Worm (Caenorhabditis elegans) whole organism, L1 larva: ENCODE measurements around the gene K12B6.9.

ENCODE experiments used
- C16A3.4 ChIP-seq: fragments of 150-350 bp; optimal IDR thresholded peaks from 2 replicates; lab custom pipeline; 2014; ENCODE audit warnings: missing biosample characterization, missing genetic modification characterization
- Y116A8C.19 ChIP-seq: sonication (generic microtip); optimal IDR thresholded peaks from 2 replicates; lab custom pipeline; 2016; ENCODE audit warnings: missing compliant biosample characterization, missing genetic modification characterization, borderline replicate concordance
- alr-1 ChIP-seq: fragments of 200-800 bp; sonication (Bioruptor generic); optimal IDR thresholded peaks from 2 replicates; lab custom pipeline; 2018; ENCODE audit warnings: borderline replicate concordance, mild to moderate bottlenecking, missing genetic modification characterization, missing compliant biosample characterization
- ama-1 ChIP-seq: fragments of 150-350 bp; optimal IDR thresholded peaks from 2 replicates; lab custom pipeline; 2014
- blmp-1 ChIP-seq: fragments of 150-350 bp; optimal IDR thresholded peaks from 2 replicates; lab custom pipeline; 2014; ENCODE audit warnings: missing biosample characterization, missing genetic modification characterization
- ceh-8 ChIP-seq: fragments of 200-800 bp; sonication (Bioruptor generic); optimal IDR thresholded peaks from 2 replicates; lab custom pipeline; 2018; ENCODE audit warnings: mild to moderate bottlenecking, missing genetic modification characterization, moderate library complexity, missing compliant biosample characterization
- ceh-82 ChIP-seq, 3 experiments: fragments of 150-350 bp in 1 of 3; sonication (generic microtip) in 2 of 3; optimal IDR thresholded peaks; 2 replicates each; lab custom pipeline; 2014 to 2017; ENCODE audit warnings: missing biosample characterization in 3 of 3, missing genetic modification characterization in 3 of 3
- ceh-88 ChIP-seq: fragments of 200-800 bp; sonication (Bioruptor generic); IDR thresholded peaks from 2 replicates; pipeline ENCODE4 v1.3.6; 2022; ENCODE audit warnings: missing genetic modification characterization, missing compliant biosample characterization
- ceh-90 ChIP-seq: sonication (generic microtip); optimal IDR thresholded peaks from 2 replicates; lab custom pipeline; 2016; ENCODE audit warnings: missing genetic modification characterization, missing compliant biosample characterization
- efl-1 ChIP-seq, 4 experiments: fragments of 150-350 bp; optimal IDR thresholded peaks in 3 of 4; peaks in 1 of 4; 1 replicate in 1 of 4; 2 replicates in 3 of 4; lab custom pipeline; 2014; ENCODE audit warnings: missing biosample characterization in 2 of 4, missing genetic modification characterization in 2 of 4, missing genetic modification reagents in 2 of 4
- efl-3 ChIP-seq: fragments of 200-800 bp; sonication (Bioruptor generic); optimal IDR thresholded peaks from 2 replicates; lab custom pipeline; 2018; ENCODE audit warnings: mild to moderate bottlenecking, missing genetic modification characterization, missing compliant biosample characterization
- egl-13 ChIP-seq: sonication (generic microtip); optimal IDR thresholded peaks from 2 replicates; lab custom pipeline; 2016; ENCODE audit warnings: missing genotype, missing genetic modification reagents, missing genetic modification characterization, missing compliant biosample characterization
- egl-27 ChIP-seq, 2 experiments: fragments of 150-350 bp in 1 of 2; sonication (generic microtip); optimal IDR thresholded peaks; 3 replicates each; lab custom pipeline; 2017 to 2018; ENCODE audit warnings: missing biosample characterization in 2 of 2, missing genetic modification characterization in 2 of 2, missing genetic modification reagents in 2 of 2
- elt-2 ChIP-seq: sonication (generic microtip); optimal IDR thresholded peaks from 2 replicates; lab custom pipeline; 2016; ENCODE audit warnings: missing genetic modification characterization, mild to moderate bottlenecking, inconsistent platforms, missing compliant biosample characterization, missing genetic modification reagents
- elt-3 ChIP-seq, 6 experiments: fragments of 150-350 bp in 1 of 6; sonication (generic microtip); optimal IDR thresholded peaks; 2 replicates each; lab custom pipeline; 2017 to 2018; ENCODE audit warnings: missing biosample characterization in 6 of 6, missing genetic modification characterization in 6 of 6, inconsistent platforms in 1 of 6
- fkh-10 ChIP-seq: sonication (generic microtip); optimal IDR thresholded peaks from 2 replicates; lab custom pipeline; 2017; ENCODE audit warnings: missing biosample characterization, missing genetic modification reagents, missing genetic modification characterization
- fkh-4 ChIP-seq: sonication (generic microtip); optimal IDR thresholded peaks from 2 replicates; lab custom pipeline; 2016; ENCODE audit warnings: missing compliant biosample characterization, missing genetic modification characterization, borderline replicate concordance
- irx-1 ChIP-seq: sonication (generic microtip); optimal IDR thresholded peaks from 2 replicates; lab custom pipeline; 2016; ENCODE audit warnings: missing genetic modification characterization, missing compliant biosample characterization
- isw-1 ChIP-seq: fragments of 200-800 bp; sonication (Bioruptor generic); IDR thresholded peaks from 2 replicates; pipeline ENCODE4 v1.3.6; 2022; ENCODE audit warnings: missing genetic modification characterization, missing compliant biosample characterization
- lin-14 ChIP-seq: fragments of 200-800 bp; sonication (Bioruptor generic); optimal IDR thresholded peaks from 2 replicates; lab custom pipeline; 2018; ENCODE audit warnings: mild to moderate bottlenecking, missing genetic modification characterization, moderate library complexity, missing compliant biosample characterization
- lin-35 ChIP-seq, 2 experiments: fragments of 150-350 bp; optimal IDR thresholded peaks; 2 replicates each; lab custom pipeline; 2014; ENCODE audit warnings: missing biosample characterization in 2 of 2, missing genetic modification characterization in 2 of 2, missing genetic modification reagents in 2 of 2
- lin-39 ChIP-seq: fragments of 150-350 bp; optimal IDR thresholded peaks from 2 replicates; lab custom pipeline; 2014; ENCODE audit warnings: missing biosample characterization, missing genetic modification reagents, missing genetic modification characterization
- lir-3 ChIP-seq: sonication (generic microtip); optimal IDR thresholded peaks from 2 replicates; lab custom pipeline; 2016; ENCODE audit warnings: mild to moderate bottlenecking, missing genetic modification characterization, moderate library complexity, missing compliant biosample characterization; ENCODE audit not compliant: poor library complexity
- mab-9 ChIP-seq: fragments of 200-800 bp; sonication (Bioruptor generic); IDR thresholded peaks from 2 replicates; pipeline ENCODE4 v1.3.6; 2022; ENCODE audit warnings: missing genetic modification reagents, missing genetic modification characterization, missing compliant biosample characterization
- mdl-1 ChIP-seq, 2 experiments: fragments of 150-350 bp; optimal IDR thresholded peaks; 2 replicates each; lab custom pipeline; 2014 to 2017; ENCODE audit warnings: missing biosample characterization in 2 of 2, missing genetic modification characterization in 2 of 2, inconsistent platforms in 1 of 2
- mef-2 ChIP-seq: fragments of 150-350 bp; optimal IDR thresholded peaks from 2 replicates; lab custom pipeline; 2014; ENCODE audit warnings: missing biosample characterization, missing genetic modification characterization
- mep-1 ChIP-seq: fragments of 150-350 bp; optimal IDR thresholded peaks from 2 replicates; lab custom pipeline; 2014; ENCODE audit warnings: missing biosample characterization, missing genetic modification characterization
- nhr-11 ChIP-seq: fragments of 150-350 bp; optimal IDR thresholded peaks from 2 replicates; lab custom pipeline; 2014; ENCODE audit warnings: missing biosample characterization, missing genetic modification characterization
- nhr-20 ChIP-seq: sonication (generic microtip); optimal IDR thresholded peaks from 2 replicates; lab custom pipeline; 2016; ENCODE audit warnings: mild to moderate bottlenecking, missing genetic modification characterization, missing compliant biosample characterization
- nhr-47 ChIP-seq: sonication (generic microtip); optimal IDR thresholded peaks from 2 replicates; lab custom pipeline; 2016; ENCODE audit warnings: mild to moderate bottlenecking, missing genetic modification characterization, moderate library complexity, missing compliant biosample characterization
- nhr-76 ChIP-seq: sonication (generic microtip); optimal IDR thresholded peaks from 2 replicates; lab custom pipeline; 2017; ENCODE audit warnings: missing biosample characterization, missing genetic modification characterization
- pax-3 ChIP-seq: fragments of 200-800 bp; sonication (Bioruptor generic); optimal IDR thresholded peaks from 2 replicates; lab custom pipeline; 2018; ENCODE audit warnings: mild to moderate bottlenecking, missing genetic modification characterization, moderate library complexity, missing compliant biosample characterization
- rnt-1 ChIP-seq: sonication (generic microtip); optimal IDR thresholded peaks from 2 replicates; lab custom pipeline; 2016; ENCODE audit warnings: mild to moderate bottlenecking, missing genetic modification characterization, moderate library complexity, missing compliant biosample characterization
- snpc-4 ChIP-seq: fragments of 150-350 bp; optimal IDR thresholded peaks from 2 replicates; lab custom pipeline; 2014; ENCODE audit warnings: missing biosample characterization, missing genetic modification characterization
- sptf-1 ChIP-seq: fragments of 150-350 bp; optimal IDR thresholded peaks from 2 replicates; lab custom pipeline; 2014; ENCODE audit warnings: missing biosample characterization, missing genetic modification characterization
- unc-130 ChIP-seq: fragments of 150-350 bp; optimal IDR thresholded peaks from 2 replicates; lab custom pipeline; 2017; ENCODE audit warnings: missing biosample characterization, missing genetic modification characterization, inconsistent platforms
- unc-30 ChIP-seq: sonication (generic microtip); optimal IDR thresholded peaks from 2 replicates; lab custom pipeline; 2017; ENCODE audit warnings: missing biosample characterization, missing genetic modification characterization
- unc-86 ChIP-seq: sonication (generic microtip); optimal IDR thresholded peaks from 2 replicates; lab custom pipeline; 2016; ENCODE audit warnings: missing genetic modification characterization, missing compliant biosample characterization
- unc-98 ChIP-seq: fragments of 200-800 bp; sonication (Bioruptor generic); IDR thresholded peaks from 2 replicates; pipeline ENCODE4 v1.3.6; 2022; ENCODE audit warnings: missing genetic modification characterization, missing compliant biosample characterization
- zag-1 ChIP-seq: fragments of 150-350 bp; optimal IDR thresholded peaks from 2 replicates; lab custom pipeline; 2014; ENCODE audit warnings: missing biosample characterization, missing genetic modification characterization
- zip-4 ChIP-seq: fragments of 200-800 bp; sonication (Bioruptor generic); optimal IDR thresholded peaks from 2 replicates; lab custom pipeline; 2018; ENCODE audit warnings: mild to moderate bottlenecking, missing genetic modification characterization, moderate library complexity, missing compliant biosample characterization
- ztf-4 ChIP-seq: fragments of 150-350 bp; optimal IDR thresholded peaks from 2 replicates; lab custom pipeline; 2014; ENCODE audit warnings: missing biosample characterization, missing genetic modification characterization

K12B6.9 gene

ce11 chrV:6275209-6275608 lies 17.3 kb downstream of the K12B6.9 start (continued):
- TF ChIP-seq unc-86 (tag; lab: Kevin White, UChicago) (no peak), pax-3 (tag; lab: Kevin White, UChicago) (no peak), nhr-47 (tag; lab: Kevin White, UChicago) (no peak), egl-13 (no peak), efl-3 (GFP tag; lab: Kevin White, UChicago) (no peak), ama-1 (no peak), ceh-82 (tag; optimal IDR thresholded peaks at IDR 0.05; lab: Kevin White, UChicago) (no peak)

ce11 chrV:6270552-6270951 lies 21.9 kb downstream of the K12B6.9 start, which contains the start of gene F31F7.2:
F31F7.2 (plus strand) TSS chrV:6270852.
- TF ChIP-seq egl-27 (tag; optimal IDR thresholded peaks at IDR 0.05; lab: Kevin White, UChicago) (no peak), fkh-10 (GFP tag; lab: Kevin White, UChicago) (no peak), snpc-4 (no peak), lir-3 (tag; lab: Kevin White, UChicago) (no peak), Y116A8C.19 (tag; lab: Kevin White, UChicago) (no peak), nhr-76 (no peak), ceh-90 (tag; lab: Kevin White, UChicago) (no peak), lin-35 (GFP tag; optimal IDR thresholded peaks at IDR 0.05; lab: Kevin White, UChicago) (no peak), ceh-8 (GFP tag; lab: Kevin White, UChicago) (no peak)

ce11 chrV:6270097-6270496 lies 22.4 kb downstream of the K12B6.9 start:
- TF ChIP-seq efl-1 (optimal IDR thresholded peaks at IDR 0.05; lab: Kevin White, UChicago) (no peak), efl-1 (GFP tag; optimal IDR thresholded peaks at IDR 0.05 in 1 of 2; lab: Kevin White, UChicago) (peak in 1 of 2 experiments; percentile 83), lin-14 (GFP tag; lab: Kevin White, UChicago) (peak; percentile 41), mep-1 (peak; percentile 3), rnt-1 (peak; percentile 32), elt-3 (tag; optimal IDR thresholded peaks at IDR 0.05; lab: Kevin White, UChicago) (no peak)

ce11 chrV:6268961-6269360 lies 23.5 kb downstream of the K12B6.9 start:
- TF ChIP-seq elt-2 (tag; lab: Kevin White, UChicago) (peak; percentile 47), unc-30 (no peak), alr-1 (tag; lab: Kevin White, UChicago) (no peak), lin-39 (tag; lab: Kevin White, UChicago) (no peak), zag-1 (tag; lab: Kevin White, UChicago) (no peak), fkh-4 (tag; lab: Kevin White, UChicago) (no peak)
- TF ChIP-seq, all 84 proteins: peak for 1

ce11 chrV:6268526-6268925 lies 23.9 kb downstream of the K12B6.9 start:
- TF ChIP-seq lin-14 (GFP tag; lab: Kevin White, UChicago) (peak; percentile 23), isw-1 (GFP tag; lab: Robert Waterston, UW) (no peak)
- TF ChIP-seq, all 84 proteins: peak for 1

ce11 chrV:6267978-6268377 lies 24.5 kb downstream of the K12B6.9 start:
- TF ChIP-seq ceh-88 (GFP tag; lab: Robert Waterston, UW): no peak
- TF ChIP-seq unc-130 (tag; lab: Kevin White, UChicago): no peak
- no peak for TF ChIP-seq nhr-20
- no peak for TF ChIP-seq ceh-82 (tag; optimal IDR thresholded peaks at IDR 0.05; lab: Kevin White, UChicago)
- TF ChIP-seq mab-9 (GFP tag; lab: Robert Waterston, UW): no peak
- TF ChIP-seq sptf-1 (tag; lab: Kevin White, UChicago): no peak
- no peak for TF ChIP-seq unc-98 (GFP tag; lab: Robert Waterston, UW)
- no peak for TF ChIP-seq zip-4
- no peak for TF ChIP-seq mdl-1 (tag; optimal IDR thresholded peaks at IDR 0.05; lab: Kevin White, UChicago)
- TF ChIP-seq nhr-11 (tag; lab: Kevin White, UChicago): no peak
- TF ChIP-seq elt-2 (tag; lab: Kevin White, UChicago): no peak
- TF ChIP-seq C16A3.4 (tag; lab: Kevin White, UChicago): no peak
- TF ChIP-seq lin-35 (GFP tag; optimal IDR thresholded peaks at IDR 0.05; lab: Kevin White, UChicago): no peak
- no peak for TF ChIP-seq blmp-1 (tag; lab: Kevin White, UChicago)
- TF ChIP-seq mef-2: no peak
- no peak for TF ChIP-seq ztf-4 (tag; lab: Kevin White, UChicago)
- no peak for TF ChIP-seq efl-3 (GFP tag; lab: Kevin White, UChicago)
- no peak for TF ChIP-seq irx-1 (tag; lab: Kevin White, UChicago)
- TF ChIP-seq, all 84 proteins: peak for 0
